Fruit fly (Drosophila melanogaster): ENCODE data around the gene CG5116.
A peak's percentile ranks its signal among the peaks of the same experiment; 100 is the strongest.

Gene CG5116

DNA sequence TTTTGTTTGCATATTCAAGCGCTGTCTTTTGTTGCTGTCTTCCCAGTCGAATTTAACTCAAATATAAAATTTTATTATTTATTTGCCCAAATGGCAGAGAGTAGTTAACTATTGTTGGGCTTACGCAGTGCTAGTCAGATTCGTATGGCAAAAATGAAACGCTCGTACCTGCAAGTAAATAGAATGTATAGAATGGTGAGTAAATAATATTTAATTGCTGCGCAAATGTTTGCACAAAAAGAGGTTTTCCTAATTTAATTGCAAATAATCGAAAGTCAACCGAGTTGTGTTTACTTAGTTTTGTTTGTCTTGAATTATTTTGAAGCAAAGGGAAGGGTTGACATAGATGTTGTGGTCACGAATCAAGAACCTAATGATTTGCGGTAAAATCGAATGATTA is 34.2 kb upstream of the CG5116 start:
- TF ChIP-seq eyg (GFP tag; optimal IDR thresholded peaks at IDR 0.05) (peak; percentile 7), CG6765 (GFP tag; optimal IDR thresholded peaks at IDR 0.05) (peak; percentile 23), CG17361 (GFP tag; IDR thresholded peaks at IDR 0.05) (0 out of 3 replicates have a peak, but pooled peaks have one; percentile 17), Hmr (GFP tag; optimal IDR thresholded peaks at IDR 0.05) (peak; percentile 35), CG16863 (GFP tag; optimal IDR thresholded peaks at IDR 0.05) (no peak), exex (tag; optimal IDR thresholded peaks at IDR 0.05) (peak; percentile 12), CG18599 (GFP tag; optimal IDR thresholded peaks at IDR 0.05) (peak; percentile 32), CG2120 (GFP tag; optimal IDR thresholded peaks at IDR 0.05) (peak; percentile 2), CG3838 (GFP tag; optimal IDR thresholded peaks at IDR 0.05) (no peak), org-1 (GFP tag; optimal IDR thresholded peaks at IDR 0.05) (no peak), CG6813 (GFP tag; optimal IDR thresholded peaks at IDR 0.05) (peak; percentile 11), CG3281 (GFP tag; optimal IDR thresholded peaks at IDR 0.05) (peak; percentile 37), CG17568 (GFP tag; optimal IDR thresholded peaks at IDR 0.05) (peak; percentile 9), CG11504 (tag; optimal IDR thresholded peaks at IDR 0.05) (peak; percentile 17), Jarid2 (GFP tag; optimal IDR thresholded peaks at IDR 0.05) (peak; percentile 26), Meics (GFP tag; optimal IDR thresholded peaks at IDR 0.05) (peak; percentile 9), PHDP (tag; optimal IDR thresholded peaks at IDR 0.05) (peak; percentile 42), lab (GFP tag; optimal IDR thresholded peaks at IDR 0.05) (peak; percentile 43), unpg (GFP tag; optimal IDR thresholded peaks at IDR 0.05) (peak; percentile 7), Drgx (GFP tag; IDR thresholded peaks at IDR 0.05) (no peak), CG18011 (GFP tag; optimal IDR thresholded peaks at IDR 0.05) (peak; percentile 11), CG15011 (GFP tag; optimal IDR thresholded peaks at IDR 0.05) (peak; percentile 28), schlank (tag; optimal IDR thresholded peaks at IDR 0.05) (peak; percentile 35), Atf6 (GFP tag; IDR thresholded peaks at IDR 0.05) (0 out of 2 replicates have a peak, but pooled peaks have one; percentile 36), Med (GFP tag) (peak; percentile 74), CG16779 (GFP tag; IDR thresholded peaks at IDR 0.05) (no peak), nau (GFP tag; optimal IDR thresholded peaks at IDR 0.05) (peak; percentile 42), Fer1 (GFP tag; optimal IDR thresholded peaks at IDR 0.05) (peak; percentile 39), gem (tag; optimal IDR thresholded peaks at IDR 0.05) (peak; percentile 13), CG2678 (tag; optimal IDR thresholded peaks at IDR 0.05) (peak; percentile 48), scrt (GFP tag; optimal IDR thresholded peaks at IDR 0.05) (peak; percentile 4), CG34224 (GFP tag; IDR thresholded peaks at IDR 0.05; ENCODE audit: partially characterized antibody) (no peak), HLH3B (GFP tag; IDR thresholded peaks at IDR 0.05) (no peak), D19B (GFP tag; optimal IDR thresholded peaks at IDR 0.05) (peak; percentile 11), CG1233 (GFP tag; optimal IDR thresholded peaks at IDR 0.05) (peak; percentile 23), Asciz (GFP tag; optimal IDR thresholded peaks at IDR 0.05) (peak; percentile 38), CG18619 (GFP tag; optimal IDR thresholded peaks at IDR 0.05) (peak; percentile 10), MESR4 (GFP tag; optimal IDR thresholded peaks at IDR 0.05) (no peak), caup (GFP tag; optimal IDR thresholded peaks at IDR 0.05; ENCODE audit: severe bottlenecking) (peak; percentile 17)

dm6 chr3R:25451832-25452231 is 31.1 kb upstream of the CG5116 start:
- TF ChIP-seq seq (GFP tag; IDR thresholded peaks at IDR 0.05) (no peak), CG12391 (tag; optimal IDR thresholded peaks at IDR 0.05) (peak; percentile 4), CG7745 (tag; optimal IDR thresholded peaks at IDR 0.05) (no peak), Usf (GFP tag; optimal IDR thresholded peaks at IDR 0.05) (no peak), Hmr (GFP tag; optimal IDR thresholded peaks at IDR 0.05) (peak; percentile 46), row (GFP tag; IDR thresholded peaks at IDR 0.05) (peak; percentile 45; the same call in 2 of the 3 replicates), sima (GFP tag; optimal IDR thresholded peaks at IDR 0.05) (no peak), CG12071 (GFP tag; optimal IDR thresholded peaks at IDR 0.05) (no peak), Bteb2 (GFP tag; optimal IDR thresholded peaks at IDR 0.05) (no peak), Awh (GFP tag; IDR thresholded peaks at IDR 0.05) (no peak), CG9609 (GFP tag; optimal IDR thresholded peaks at IDR 0.05) (no peak), Oaz (GFP tag; IDR thresholded peaks at IDR 0.05) (no peak), NFAT (GFP tag; IDR thresholded peaks at IDR 0.05) (no peak), CoRest (tag; optimal IDR thresholded peaks at IDR 0.05) (peak; percentile 23)

Data from whole organism, embryonic.